Fruit fly (Drosophila melanogaster) whole organism, embryonic: ENCODE results near the gene CG14647.
A peak's percentile ranks its signal among the peaks of the same experiment; 100 is the strongest.

Experiments
- Abd-B ChIP-seq: fragments of 200-800 bp; sonication (Bioruptor generic); optimal IDR thresholded peaks from 2 replicates; lab custom pipeline; 2018; ENCODE audit warnings: missing biosample characterization, mild to moderate bottlenecking, missing genetic modification characterization, moderate library complexity
- Adf1 ChIP-seq: fragments of 200-800 bp; sonication (Bioruptor generic); IDR thresholded peaks from 2 replicates; pipeline ENCODE4 v1.3.6; 2022; ENCODE audit warnings: missing biosample characterization, missing genetic modification characterization
- Antp ChIP-seq: fragments of 200-800 bp; sonication (Bioruptor generic); optimal IDR thresholded peaks from 3 replicates; lab custom pipeline; 2016; ENCODE audit warnings: missing biosample characterization, missing genetic modification characterization
- BEAF-32 ChIP-seq: fragments of 200-800 bp; sonication (Bioruptor generic); optimal IDR thresholded peaks from 3 replicates; lab custom pipeline; 2017; ENCODE audit warnings: missing biosample characterization, missing genetic modification characterization, mild to moderate bottlenecking, moderate library complexity, missing genetic modification reagents
- CG10274 ChIP-seq: fragments of 200-800 bp; sonication (Bioruptor generic); optimal IDR thresholded peaks from 3 replicates; lab custom pipeline; 2017; ENCODE audit warnings: missing biosample characterization, mild to moderate bottlenecking, missing genetic modification characterization
- CG10431 ChIP-seq: fragments of 200-800 bp; sonication (Bioruptor generic); optimal IDR thresholded peaks from 3 replicates; lab custom pipeline; 2018; ENCODE audit warnings: missing biosample characterization, mild to moderate bottlenecking, missing genetic modification characterization
- CG11695 ChIP-seq: fragments of 200-800 bp; sonication (Bioruptor generic); IDR thresholded peaks from 3 replicates; pipeline ENCODE4 v1.3.6; 2022; ENCODE audit warnings: missing biosample characterization, missing genetic modification characterization
- CG12104 ChIP-seq: fragments of 200-800 bp; sonication (Bioruptor generic); optimal IDR thresholded peaks from 3 replicates; lab custom pipeline; 2016; ENCODE audit warnings: missing biosample characterization, missing genetic modification characterization
- CG12744 ChIP-seq: fragments of 200-800 bp; sonication (Bioruptor generic); optimal IDR thresholded peaks from 2 replicates; lab custom pipeline; 2016; ENCODE audit warnings: missing biosample characterization, missing genetic modification characterization
- CG12769 ChIP-seq: fragments of 200-800 bp; sonication (Bioruptor generic); optimal IDR thresholded peaks from 2 replicates; lab custom pipeline; 2019; ENCODE audit warnings: missing biosample characterization, mild to moderate bottlenecking, missing genetic modification characterization, moderate library complexity
- CG13775 ChIP-seq: fragments of 200-800 bp; sonication (Bioruptor generic); optimal IDR thresholded peaks from 3 replicates; lab custom pipeline; 2017; ENCODE audit warnings: missing biosample characterization, mild to moderate bottlenecking, missing genetic modification characterization
- CG1529 ChIP-seq: fragments of 200-800 bp; sonication (Bioruptor generic); optimal IDR thresholded peaks from 3 replicates; lab custom pipeline; 2018; ENCODE audit warnings: missing biosample characterization, missing genetic modification characterization
- CG17186 ChIP-seq: fragments of 200-800 bp; sonication (Bioruptor generic); optimal IDR thresholded peaks from 3 replicates; lab custom pipeline; 2017; ENCODE audit warnings: missing biosample characterization, missing genetic modification reagents, missing genetic modification characterization
- CG17829 ChIP-seq: fragments of 200-800 bp; optimal IDR thresholded peaks from 2 replicates; lab custom pipeline; 2019; ENCODE audit warnings: missing biosample characterization, mild to moderate bottlenecking, missing genetic modification characterization, moderate library complexity
- CG3995 ChIP-seq: fragments of 200-800 bp; sonication (Bioruptor generic); optimal IDR thresholded peaks from 3 replicates; lab custom pipeline; 2016; ENCODE audit warnings: missing biosample characterization, missing genetic modification characterization
- CG42726 ChIP-seq: fragments of 200-800 bp; sonication (Bioruptor generic); IDR thresholded peaks from 2 replicates; pipeline ENCODE4 v1.3.6; 2022; ENCODE audit warnings: missing biosample characterization, missing genetic modification characterization; ENCODE audit not compliant: partially characterized antibody
- CG4730 ChIP-seq: fragments of 200-800 bp; sonication (Bioruptor generic); IDR thresholded peaks from 2 replicates; pipeline ENCODE4 v1.3.6; 2022; ENCODE audit warnings: missing biosample characterization, missing genetic modification characterization
- CG4820 ChIP-seq: fragments of 200-800 bp; sonication (Bioruptor generic); optimal IDR thresholded peaks from 3 replicates; lab custom pipeline; 2016; ENCODE audit warnings: missing biosample characterization, missing genetic modification characterization
- CG7357 ChIP-seq: fragments of 200-800 bp; sonication (Bioruptor generic); IDR thresholded peaks from 3 replicates; pipeline ENCODE4 v1.3.6; 2022; ENCODE audit warnings: missing biosample characterization, missing genetic modification characterization
- CG9797 ChIP-seq: fragments of 200-800 bp; sonication (Bioruptor generic); optimal IDR thresholded peaks from 3 replicates; lab custom pipeline; 2018; ENCODE audit warnings: missing biosample characterization, mild to moderate bottlenecking, missing genetic modification characterization
- Dad ChIP-seq: fragments of 200-800 bp; sonication (Bioruptor generic); optimal IDR thresholded peaks from 3 replicates; lab custom pipeline; 2016; ENCODE audit warnings: missing biosample characterization, missing genetic modification characterization
- Deaf1 ChIP-seq: fragments of 200-800 bp; optimal IDR thresholded peaks from 3 replicates; lab custom pipeline; 2019; ENCODE audit warnings: missing biosample characterization, mild to moderate bottlenecking, missing genetic modification characterization, moderate library complexity
- E2f1 ChIP-seq: fragments of 200-800 bp; sonication (Bioruptor generic); IDR thresholded peaks from 2 replicates; pipeline ENCODE4 v1.3.6; 2022; ENCODE audit warnings: missing biosample characterization, missing genetic modification characterization
- E2f2 ChIP-seq: fragments of 200-800 bp; sonication (Bioruptor generic); IDR thresholded peaks from 2 replicates; pipeline ENCODE4 v1.3.6; 2022; ENCODE audit warnings: missing biosample characterization, missing genetic modification characterization
- Fer2 ChIP-seq: fragments of 200-800 bp; sonication (Bioruptor generic); optimal IDR thresholded peaks from 2 replicates; lab custom pipeline; 2018; ENCODE audit warnings: missing biosample characterization, mild to moderate bottlenecking, missing genetic modification characterization, moderate library complexity
- HLH54F ChIP-seq: fragments of 200-800 bp; sonication (Bioruptor generic); optimal IDR thresholded peaks from 3 replicates; lab custom pipeline; 2016; ENCODE audit warnings: missing biosample characterization, missing genetic modification characterization
- Hr39 ChIP-seq: fragments of >200 bp; optimal IDR thresholded peaks from 2 replicates; lab custom pipeline; 2017
- Lhr ChIP-seq: fragments of 200-800 bp; sonication (Bioruptor generic); optimal IDR thresholded peaks from 3 replicates; lab custom pipeline; 2017; ENCODE audit warnings: mild to moderate bottlenecking, missing biosample characterization, missing genetic modification reagents, missing genetic modification characterization
- MTF-1 ChIP-seq: fragments of 200-800 bp; sonication (Bioruptor generic); optimal IDR thresholded peaks from 2 replicates; lab custom pipeline; 2018; ENCODE audit warnings: missing biosample characterization, mild to moderate bottlenecking, missing genetic modification characterization, borderline replicate concordance
- Med ChIP-seq: fragments of 200-800 bp; sonication (Bioruptor generic); peaks from one replicate; lab custom pipeline; 2016; ENCODE audit warnings: missing biosample characterization, missing genetic modification characterization, mild to moderate bottlenecking, inconsistent platforms, moderate library complexity
- Opbp ChIP-seq: fragments of 200-800 bp; sonication (Bioruptor generic); IDR thresholded peaks from 3 replicates; pipeline ENCODE4 v1.3.6; 2022; ENCODE audit warnings: missing biosample characterization, missing genetic modification characterization; ENCODE audit not compliant: partially characterized antibody
- Tbp ChIP-seq: fragments of >200 bp; optimal IDR thresholded peaks from 2 replicates; lab custom pipeline; 2018; ENCODE audit warnings: missing biosample characterization, missing genetic modification characterization
- Xbp1 ChIP-seq: fragments of 200-800 bp; sonication (Bioruptor generic); optimal IDR thresholded peaks from 3 replicates; lab custom pipeline; 2016; ENCODE audit warnings: missing biosample characterization, mild to moderate bottlenecking, missing genetic modification characterization
- aop ChIP-seq: fragments of 200-800 bp; sonication (Bioruptor generic); IDR thresholded peaks from 2 replicates; pipeline ENCODE4 v1.3.6; 2022; ENCODE audit warnings: missing biosample characterization, missing genetic modification characterization
- ap ChIP-seq: fragments of 200-800 bp; sonication (Bioruptor generic); IDR thresholded peaks from 2 replicates; pipeline ENCODE4 v1.3.6; 2022; ENCODE audit warnings: missing biosample characterization, missing genetic modification characterization
- cas ChIP-seq: fragments of 200-800 bp; sonication (Bioruptor generic); IDR thresholded peaks from 2 replicates; pipeline ENCODE4 v1.3.6; 2022; ENCODE audit warnings: missing biosample characterization, missing genetic modification characterization
- chm ChIP-seq: fragments of 200-800 bp; sonication (Bioruptor generic); IDR thresholded peaks from 2 replicates; pipeline ENCODE4 v1.3.6; 2022; ENCODE audit warnings: missing biosample characterization, missing genetic modification characterization
- dati ChIP-seq: fragments of 200-800 bp; sonication (Bioruptor generic); IDR thresholded peaks from 2 replicates; pipeline ENCODE4 v1.3.6; 2022; ENCODE audit warnings: missing biosample characterization, missing genetic modification characterization
- ewg ChIP-seq: fragments of 200-800 bp; sonication (Bioruptor generic); optimal IDR thresholded peaks from 3 replicates; lab custom pipeline; 2017; ENCODE audit warnings: mild to moderate bottlenecking, missing biosample characterization, missing genetic modification reagents, missing genetic modification characterization
- hbn ChIP-seq: fragments of 200-800 bp; sonication (Bioruptor generic); IDR thresholded peaks from 2 replicates; pipeline ENCODE4 v1.3.6; 2022; ENCODE audit warnings: missing biosample characterization, missing genetic modification characterization; ENCODE audit not compliant: partially characterized antibody
- mirr ChIP-seq: fragments of 200-800 bp; sonication (Bioruptor generic); optimal IDR thresholded peaks from 3 replicates; lab custom pipeline; 2018; ENCODE audit warnings: missing biosample characterization, mild to moderate bottlenecking, missing genetic modification characterization
- phol ChIP-seq: fragments of 200-800 bp; sonication (Bioruptor generic); optimal IDR thresholded peaks from 3 replicates; lab custom pipeline; 2018; ENCODE audit warnings: missing biosample characterization, mild to moderate bottlenecking, missing genetic modification characterization, moderate library complexity
- repo ChIP-seq: fragments of 200-800 bp; sonication (Bioruptor generic); optimal IDR thresholded peaks from 2 replicates; lab custom pipeline; 2016; ENCODE audit warnings: missing biosample characterization, missing genetic modification characterization
- row ChIP-seq: fragments of 200-800 bp; sonication (Bioruptor generic); IDR thresholded peaks from 3 replicates; pipeline ENCODE4 v1.3.6; 2022; ENCODE audit warnings: missing biosample characterization, missing genetic modification characterization
- sisA ChIP-seq: fragments of 200-800 bp; sonication (Bioruptor generic); IDR thresholded peaks from 2 replicates; pipeline ENCODE4 v1.3.6; 2022; ENCODE audit warnings: missing biosample characterization, missing genetic modification characterization
- slbo ChIP-seq: fragments of 200-800 bp; sonication (Bioruptor generic); IDR thresholded peaks from 2 replicates; pipeline ENCODE4 v1.3.6; 2022; ENCODE audit warnings: missing biosample characterization, missing genetic modification characterization
- so ChIP-seq: fragments of 200-800 bp; sonication (Bioruptor generic); IDR thresholded peaks from 3 replicates; pipeline ENCODE4 v1.3.6; 2022; ENCODE audit warnings: missing biosample characterization, missing genetic modification characterization
- sob ChIP-seq: fragments of 200-800 bp; sonication (Bioruptor generic); IDR thresholded peaks from 2 replicates; pipeline ENCODE4 v1.3.6; 2022; ENCODE audit warnings: missing biosample characterization, missing genetic modification characterization
- tx ChIP-seq: fragments of 200-800 bp; sonication (Bioruptor generic); optimal IDR thresholded peaks from 2 replicates; lab custom pipeline; 2016; ENCODE audit warnings: missing biosample characterization, missing genetic modification characterization
- yki ChIP-seq: fragments of >200 bp; optimal IDR thresholded peaks from 3 replicates; lab custom pipeline; 2018
- zfh1 ChIP-seq: fragments of 200-800 bp; sonication (Bioruptor generic); IDR thresholded peaks from 3 replicates; pipeline ENCODE4 v1.3.6; 2022; ENCODE audit warnings: missing biosample characterization, missing genetic modification characterization

Gene CG14647

DNA sequence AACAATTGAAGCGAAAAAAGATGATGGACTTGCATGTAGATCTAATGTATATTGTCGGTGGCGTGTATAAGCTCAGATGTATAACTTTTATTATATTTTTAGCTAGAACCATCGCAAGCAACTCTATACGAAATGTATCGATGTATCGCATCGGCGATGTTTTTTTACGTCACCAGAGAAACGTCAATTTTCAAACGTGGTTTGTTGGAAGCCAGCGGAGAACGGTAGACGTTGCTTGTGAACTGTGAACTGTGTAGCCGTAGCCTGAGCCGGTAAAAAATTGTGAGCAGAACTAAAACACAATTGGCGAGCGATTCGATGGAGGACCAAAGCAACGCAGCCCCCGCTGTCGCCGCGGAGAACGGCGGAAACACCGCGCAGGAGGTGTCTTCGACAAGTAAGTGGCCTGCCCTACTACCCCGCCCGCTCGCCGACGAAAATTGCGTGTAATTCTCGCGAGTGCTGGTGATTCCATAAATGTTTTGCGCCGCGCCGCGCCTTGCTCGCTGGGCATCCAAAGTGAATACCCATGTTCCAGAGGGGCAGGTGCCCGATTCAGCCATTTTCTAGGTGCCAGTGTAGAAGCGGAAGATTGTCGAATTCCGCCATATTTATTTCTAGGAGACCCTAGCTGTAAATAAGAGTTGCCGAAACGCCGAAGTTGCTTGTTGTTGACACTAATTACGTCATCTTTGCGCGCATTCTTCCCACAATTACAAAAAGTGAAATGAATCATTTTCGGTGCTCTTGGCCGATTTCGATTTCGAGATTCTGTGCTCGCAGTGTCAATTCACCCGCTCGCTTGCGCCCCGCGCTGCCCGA, 2.8 kb downstream of the CG14647 start, which contains the start of gene lost (continued):
- TF ChIP-seq Lhr (GFP tag; lab: Kevin White, UChicago) (peak; percentile 70), mirr (peak; percentile 19), CG4820 (GFP tag; lab: Kevin White, UChicago) (no peak), CG9797 (peak; percentile 44), CG42726 (peak; percentile 99), CG13775 (GFP tag; lab: Kevin White, UChicago) (peak; percentile 32), CG3995 (GFP tag; lab: Kevin White, UChicago) (peak; percentile 79), hbn (GFP tag; lab: Robert Waterston, UW) (peak; percentile 96), Fer2 (tag; lab: Kevin White, UChicago) (no peak), cas (GFP tag; lab: Robert Waterston, UW) (no peak), Opbp (GFP tag; lab: Robert Waterston, UW) (peak; percentile 99), CG12744 (GFP tag; lab: Kevin White, UChicago) (no peak), Dad (GFP tag; lab: Kevin White, UChicago) (no peak), zfh1 (GFP tag; lab: Robert Waterston, UW) (0 out of 3 replicates have a peak, but pooled peaks have one; percentile 29), Hr39 (lab: Kevin White, UChicago) (no peak), CG4730 (no peak), Antp (GFP tag; lab: Kevin White, UChicago) (no peak), so (no peak; the same call in 2 of the 3 replicates), E2f2 (GFP tag; lab: Robert Waterston, UW) (peak; percentile 72), Abd-B (GFP tag; lab: Kevin White, UChicago) (peak; percentile 50), phol (peak; percentile 86), Adf1 (peak; percentile 43), slbo (GFP tag; lab: Robert Waterston, UW) (peak; percentile 64), ap (GFP tag; lab: Robert Waterston, UW) (no peak), row (GFP tag; lab: Robert Waterston, UW) (peak; percentile 80), CG7357 (GFP tag; lab: Robert Waterston, UW) (peak; percentile 66), yki (lab: Kevin White, UChicago) (no peak), aop (GFP tag; lab: Robert Waterston, UW) (no peak), HLH54F (GFP tag; lab: Kevin White, UChicago) (no peak), E2f1 (no peak), dati (no peak), CG10274 (GFP tag; lab: Kevin White, UChicago) (no peak), CG17186 (GFP tag; lab: Kevin White, UChicago) (peak; percentile 55), sisA (no peak), CG12769 (tag; lab: Kevin White, UChicago) (no peak), Med (GFP tag; lab: Kevin White, UChicago) (peak; percentile 87), BEAF-32 (peak; percentile 97), chm (GFP tag; lab: Robert Waterston, UW) (no peak), sob (GFP tag; lab: Robert Waterston, UW) (peak; percentile 61), CG17829 (peak; percentile 64), CG10431 (GFP tag; lab: Kevin White, UChicago) (no peak), Tbp (GFP tag; lab: Kevin White, UChicago) (no peak), ewg (GFP tag; lab: Kevin White, UChicago) (peak; percentile 28), tx (GFP tag; lab: Kevin White, UChicago) (no peak), repo (GFP tag; lab: Kevin White, UChicago) (no peak), Xbp1 (peak; percentile 13), CG1529 (GFP tag; lab: Kevin White, UChicago) (no peak), CG11695 (GFP tag; lab: Robert Waterston, UW) (0 out of 3 replicates have a peak, but pooled peaks have one; percentile 16), MTF-1 (GFP tag; lab: Kevin White, UChicago) (no peak), CG12104 (GFP tag; lab: Kevin White, UChicago) (no peak), Deaf1 (no peak)
